Worm (Caenorhabditis elegans) whole organism, L3 larva: ENCODE results near the gene fbxa-116.

Experiments used
- R02D3.7 ChIP-seq: fragments of 150-350 bp; optimal IDR thresholded peaks from 2 replicates; lab custom pipeline; 2014; ENCODE audit warnings: missing biosample characterization, missing genetic modification characterization
- aly-2 ChIP-seq: fragments of 150-350 bp; optimal IDR thresholded peaks from 2 replicates; lab custom pipeline; 2014; ENCODE audit warnings: missing biosample characterization, missing genetic modification characterization
- ama-1 ChIP-seq: fragments of 150-350 bp; optimal IDR thresholded peaks from 2 replicates; lab custom pipeline; 2018
- ceh-82 ChIP-seq: fragments of 150-350 bp; optimal IDR thresholded peaks from 2 replicates; lab custom pipeline; 2014; ENCODE audit warnings: missing biosample characterization, missing genetic modification characterization
- lin-15B ChIP-seq: fragments of 150-350 bp; optimal IDR thresholded peaks from 2 replicates; lab custom pipeline; 2014; ENCODE audit warnings: missing biosample characterization, missing genetic modification characterization
- lin-39 ChIP-seq: fragments of 150-350 bp; optimal IDR thresholded peaks from 2 replicates; lab custom pipeline; 2018; ENCODE audit warnings: missing biosample characterization, missing genetic modification reagents, missing genetic modification characterization
- lsy-12 ChIP-seq: sonication (generic microtip); optimal IDR thresholded peaks from 2 replicates; lab custom pipeline; 2016; ENCODE audit warnings: mild to moderate bottlenecking, missing genetic modification characterization, missing compliant biosample characterization
- mml-1 ChIP-seq: fragments of 150-350 bp; sonication (generic microtip); optimal IDR thresholded peaks from 3 replicates; lab custom pipeline; 2014; ENCODE audit warnings: missing biosample characterization, missing genetic modification characterization
- nfya-1 ChIP-seq: sonication (generic microtip); optimal IDR thresholded peaks from 2 replicates; lab custom pipeline; 2017; ENCODE audit warnings: missing genetic modification characterization, mild to moderate bottlenecking, missing compliant biosample characterization, antibody characterized with exemption, moderate library complexity; ENCODE audit not compliant: insufficient read depth
- nhr-67 ChIP-seq: fragments of 150-350 bp; optimal IDR thresholded peaks from 2 replicates; lab custom pipeline; 2014; ENCODE audit warnings: missing biosample characterization, missing genetic modification characterization
- pha-4 ChIP-seq: fragments of 150-350 bp; optimal IDR thresholded peaks from 2 replicates; lab custom pipeline; 2014; ENCODE audit warnings: missing biosample characterization, missing genetic modification reagents, missing genetic modification characterization
- sea-2 ChIP-seq: fragments of 150-350 bp; sonication (generic microtip); optimal IDR thresholded peaks from 4 replicates; lab custom pipeline; 2014; ENCODE audit warnings: missing biosample characterization, missing genetic modification reagents, missing genetic modification characterization
- snpc-4 ChIP-seq: fragments of 150-350 bp; optimal IDR thresholded peaks from 2 replicates; lab custom pipeline; 2014; ENCODE audit warnings: missing biosample characterization, missing genetic modification characterization

DNA sequence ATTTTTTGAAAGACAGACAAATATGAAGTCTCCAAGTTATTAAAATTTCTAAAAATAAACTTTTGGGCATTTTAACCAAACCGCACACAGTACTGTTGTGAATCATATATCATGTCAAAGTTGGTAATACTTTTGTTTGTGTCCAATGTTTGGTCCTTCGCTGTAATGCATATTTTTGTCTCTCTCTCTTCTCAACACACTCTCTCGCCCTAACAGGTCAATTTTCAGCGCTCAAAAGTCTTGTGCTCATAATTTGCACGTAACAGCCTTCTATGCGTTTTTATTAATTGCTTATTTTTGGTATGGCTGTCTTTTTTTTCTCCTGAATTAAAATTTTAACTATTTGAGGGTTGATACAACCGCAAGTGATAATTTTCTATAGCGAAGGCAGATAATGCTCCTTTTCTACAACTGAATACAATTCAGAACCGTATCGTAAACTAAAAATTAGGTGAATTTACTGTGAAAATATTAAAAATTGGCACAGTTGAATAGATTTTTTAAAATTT lies 26.9 kb downstream of the fbxa-116 start:
- TF ChIP-seq ceh-82 (tag; lab: Kevin White, UChicago) (no peak), ama-1 (lab: Kevin White, UChicago) (no peak), mml-1 (tag; lab: Kevin White, UChicago) (no peak), lin-39 (tag; lab: Kevin White, UChicago) (no peak), aly-2 (tag; lab: Kevin White, UChicago) (no peak), nfya-1 (tag; lab: Kevin White, UChicago) (no peak), pha-4 (no peak), lin-15B (tag; lab: Kevin White, UChicago) (no peak), snpc-4 (tag; lab: Kevin White, UChicago) (no peak), nhr-67 (tag; lab: Kevin White, UChicago) (no peak), sea-2 (no peak), R02D3.7 (no peak), lsy-12 (tag; lab: Kevin White, UChicago) (no peak)
